Worm (Caenorhabditis elegans) whole organism, late embryonic: ENCODE measurements around the gene H08J19.1.

Experiments used
- C38D4.7 ChIP-seq: fragments of 200-800 bp; sonication (Bioruptor generic); optimal IDR thresholded peaks from 2 replicates; lab custom pipeline; 2018; ENCODE audit warnings: mild to moderate bottlenecking, missing genetic modification characterization, moderate library complexity, missing compliant biosample characterization
- K02D7.2 ChIP-seq: sonication (generic microtip); optimal IDR thresholded peaks from 2 replicates; lab custom pipeline; 2017; ENCODE audit warnings: mild to moderate bottlenecking, missing genetic modification characterization, missing compliant biosample characterization
- K09A11.1 ChIP-seq: sonication (generic microtip); optimal IDR thresholded peaks from 2 replicates; lab custom pipeline; 2017; ENCODE audit warnings: antibody characterized with exemption, mild to moderate bottlenecking, missing genetic modification characterization, missing compliant biosample characterization; ENCODE audit not compliant: insufficient read depth
- T23F11.4 ChIP-seq: fragments of 200-800 bp; sonication (Bioruptor generic); optimal IDR thresholded peaks from 2 replicates; lab custom pipeline; 2018; ENCODE audit warnings: mild to moderate bottlenecking, missing genetic modification characterization, missing compliant biosample characterization
- Y22D7AL.16 ChIP-seq: sonication (generic microtip); optimal IDR thresholded peaks from 2 replicates; lab custom pipeline; 2016; ENCODE audit warnings: missing genetic modification characterization, missing compliant biosample characterization
- ama-1 ChIP-seq: fragments of 150-350 bp; optimal IDR thresholded peaks from 2 replicates; lab custom pipeline; 2014
- ceh-19 ChIP-seq: fragments of 200-800 bp; sonication (Bioruptor generic); optimal IDR thresholded peaks from 2 replicates; lab custom pipeline; 2018; ENCODE audit warnings: mild to moderate bottlenecking, missing genetic modification characterization, missing compliant biosample characterization
- ceh-2 ChIP-seq: sonication (generic microtip); optimal IDR thresholded peaks from 2 replicates; lab custom pipeline; 2016; ENCODE audit warnings: missing genotype, missing genetic modification characterization, missing compliant biosample characterization
- ceh-22 ChIP-seq: sonication (generic microtip); optimal IDR thresholded peaks from 2 replicates; lab custom pipeline; 2017; ENCODE audit warnings: missing biosample characterization, missing genetic modification characterization
- ceh-24 ChIP-seq: sonication (generic microtip); optimal IDR thresholded peaks from 2 replicates; lab custom pipeline; 2016; ENCODE audit warnings: mild to moderate bottlenecking, missing genetic modification characterization, missing compliant biosample characterization
- ceh-30 ChIP-seq: fragments of 150-350 bp; optimal IDR thresholded peaks from 2 replicates; lab custom pipeline; 2014; ENCODE audit warnings: missing biosample characterization, missing genetic modification characterization
- ceh-34 ChIP-seq: sonication (generic microtip); optimal IDR thresholded peaks from 2 replicates; lab custom pipeline; 2016; ENCODE audit warnings: mild to moderate bottlenecking, missing genetic modification characterization, missing compliant biosample characterization
- ceh-45 ChIP-seq: fragments of 200-800 bp; sonication (Bioruptor generic); IDR thresholded peaks from 2 replicates; pipeline ENCODE4 v1.3.6; 2022; ENCODE audit warnings: missing genetic modification reagents, missing genetic modification characterization, missing compliant biosample characterization
- ceh-48 ChIP-seq: sonication (generic microtip); optimal IDR thresholded peaks from 2 replicates; lab custom pipeline; 2016; ENCODE audit warnings: missing genetic modification characterization, inconsistent platforms, missing compliant biosample characterization
- ceh-6 ChIP-seq: fragments of 200-800 bp; sonication (Bioruptor generic); optimal IDR thresholded peaks from 2 replicates; lab custom pipeline; 2018; ENCODE audit warnings: mild to moderate bottlenecking, missing genetic modification characterization, missing compliant biosample characterization
- che-1 ChIP-seq: sonication (generic microtip); optimal IDR thresholded peaks from 2 replicates; lab custom pipeline; 2016; ENCODE audit warnings: mild to moderate bottlenecking, missing genetic modification characterization, missing compliant biosample characterization
- dmd-4 ChIP-seq: sonication (generic microtip); optimal IDR thresholded peaks from 2 replicates; lab custom pipeline; 2016; ENCODE audit warnings: borderline replicate concordance, missing genetic modification characterization, missing compliant biosample characterization
- elt-4 ChIP-seq: sonication (generic microtip); optimal IDR thresholded peaks from 2 replicates; lab custom pipeline; 2016; ENCODE audit warnings: missing genetic modification characterization, missing compliant biosample characterization
- ets-4 ChIP-seq: sonication (generic microtip); optimal IDR thresholded peaks from 2 replicates; lab custom pipeline; 2016; ENCODE audit warnings: missing genetic modification characterization, missing compliant biosample characterization
- eyg-1 ChIP-seq: sonication (generic microtip); optimal IDR thresholded peaks from 2 replicates; lab custom pipeline; 2016; ENCODE audit warnings: missing genotype, missing genetic modification characterization, missing compliant biosample characterization
- fkh-10 ChIP-seq: fragments of 150-350 bp; optimal IDR thresholded peaks from 2 replicates; lab custom pipeline; 2014; ENCODE audit warnings: missing biosample characterization, missing genetic modification reagents, missing genetic modification characterization
- fkh-6 ChIP-seq: sonication (generic microtip); optimal IDR thresholded peaks from 2 replicates; lab custom pipeline; 2016; ENCODE audit warnings: missing genetic modification characterization, missing compliant biosample characterization
- hlh-13 ChIP-seq: fragments of 200-800 bp; sonication (Bioruptor generic); optimal IDR thresholded peaks from 2 replicates; lab custom pipeline; 2018; ENCODE audit warnings: mild to moderate bottlenecking, missing genetic modification characterization, missing compliant biosample characterization
- hlh-6 ChIP-seq: sonication (generic microtip); optimal IDR thresholded peaks from 2 replicates; lab custom pipeline; 2016; ENCODE audit warnings: missing genotype, missing genetic modification characterization, missing compliant biosample characterization
- hlh-8 ChIP-seq: sonication (generic microtip); optimal IDR thresholded peaks from 2 replicates; lab custom pipeline; 2016; ENCODE audit warnings: missing genotype, missing genetic modification characterization, missing compliant biosample characterization
- lim-6 ChIP-seq: sonication (generic microtip); optimal IDR thresholded peaks from 2 replicates; lab custom pipeline; 2016; ENCODE audit warnings: missing genetic modification characterization, missing compliant biosample characterization
- madf-2 ChIP-seq: sonication (generic microtip); optimal IDR thresholded peaks from 2 replicates; lab custom pipeline; 2017; ENCODE audit warnings: missing genetic modification characterization, missing compliant biosample characterization
- nhr-11 ChIP-seq: fragments of 150-350 bp; optimal IDR thresholded peaks from 2 replicates; lab custom pipeline; 2014; ENCODE audit warnings: missing biosample characterization, missing genetic modification characterization
- nhr-232 ChIP-seq: sonication (generic microtip); optimal IDR thresholded peaks from 2 replicates; lab custom pipeline; 2016; ENCODE audit warnings: missing genetic modification characterization, missing compliant biosample characterization
- odd-2 ChIP-seq: sonication (generic microtip); optimal IDR thresholded peaks from 2 replicates; lab custom pipeline; 2017; ENCODE audit warnings: antibody characterized with exemption, mild to moderate bottlenecking, missing genetic modification characterization, missing compliant biosample characterization
- pag-3 ChIP-seq: sonication (generic microtip); optimal IDR thresholded peaks from 2 replicates; lab custom pipeline; 2016; ENCODE audit warnings: missing compliant biosample characterization, missing genetic modification characterization, borderline replicate concordance
- pha-2 ChIP-seq: sonication (generic microtip); optimal IDR thresholded peaks from 2 replicates; lab custom pipeline; 2017; ENCODE audit warnings: mild to moderate bottlenecking, missing genetic modification characterization, missing compliant biosample characterization
- pros-1 ChIP-seq: fragments of 150-350 bp; optimal IDR thresholded peaks from 2 replicates; lab custom pipeline; 2014; ENCODE audit warnings: missing biosample characterization, missing genetic modification reagents, missing genetic modification characterization
- ref-2 ChIP-seq: sonication (generic microtip); optimal IDR thresholded peaks from 2 replicates; lab custom pipeline; 2016; ENCODE audit warnings: missing genetic modification characterization, missing compliant biosample characterization
- rnt-1 ChIP-seq: sonication (generic microtip); optimal IDR thresholded peaks from 2 replicates; lab custom pipeline; 2016; ENCODE audit warnings: missing genetic modification characterization, missing compliant biosample characterization
- tbx-2 ChIP-seq: sonication (generic microtip); optimal IDR thresholded peaks from 2 replicates; lab custom pipeline; 2016; ENCODE audit warnings: missing genetic modification characterization, missing compliant biosample characterization
- ttx-3 ChIP-seq: sonication (generic microtip); optimal IDR thresholded peaks from 2 replicates; lab custom pipeline; 2016; ENCODE audit warnings: missing genetic modification reagents, missing genetic modification characterization, missing compliant biosample characterization
- unc-3 ChIP-seq, 2 experiments: fragments of 200-800 bp in 1 of 2; sonication (Bioruptor generic) in 1 of 2; sonication (generic microtip) in 1 of 2; conservative IDR thresholded peaks in 1 of 2; optimal IDR thresholded peaks in 1 of 2; 2 replicates each; pipeline versions ENCODE4 v1.3.6 to Lab custom; 2016 to 2022; ENCODE audit warnings: missing compliant biosample characterization in 2 of 2, missing genetic modification characterization in 2 of 2, missing genetic modification reagents in 1 of 2
- unc-86 ChIP-seq: sonication (generic microtip); optimal IDR thresholded peaks from 2 replicates; lab custom pipeline; 2016; ENCODE audit warnings: missing genetic modification characterization, missing compliant biosample characterization
- ztf-16 ChIP-seq: sonication (generic microtip); optimal IDR thresholded peaks from 2 replicates; lab custom pipeline; 2017; ENCODE audit warnings: missing genetic modification characterization, missing compliant biosample characterization

H08J19.1 gene

DNA sequence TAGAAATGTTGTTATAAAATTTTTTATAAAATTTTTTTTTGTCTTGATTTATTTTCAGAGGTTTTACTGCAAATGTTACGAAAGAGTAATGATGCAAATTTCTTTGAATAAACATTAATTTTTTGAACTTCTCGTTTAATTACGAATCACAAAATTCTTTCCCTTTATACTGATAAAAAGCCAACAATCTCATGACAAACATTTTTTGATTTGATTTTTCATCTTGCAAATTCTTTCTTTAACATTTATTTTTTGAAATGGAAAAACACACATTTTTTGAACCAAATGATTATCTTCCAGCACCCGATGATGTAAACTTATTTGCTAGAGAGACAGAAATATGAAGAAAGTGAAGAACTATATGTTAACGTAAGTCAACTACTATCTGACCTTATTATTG is 22.5 kb upstream of the H08J19.1 start, which contains the start of gene K09E9.1:
Gene K09E9.1 (plus strand): TSS at position 301 of the 400 bp plus-strand sequence.
- TF ChIP-seq dmd-4 (no peak), pha-2 (tag; lab: Kevin White, UChicago) (no peak), ceh-34 (tag; lab: Kevin White, UChicago) (no peak), unc-3 (GFP tag; conservative IDR thresholded peaks at IDR 0.05; lab: Robert Waterston, UW) (no peak), unc-3 (tag; optimal IDR thresholded peaks at IDR 0.05; lab: Kevin White, UChicago) (no peak), hlh-8 (no peak), fkh-6 (tag; lab: Kevin White, UChicago) (no peak), ama-1 (lab: Kevin White, UChicago) (no peak), ceh-19 (GFP tag; lab: Kevin White, UChicago) (no peak), ets-4 (no peak)
- TF ChIP-seq, all 69 proteins: peak for 0

DNA sequence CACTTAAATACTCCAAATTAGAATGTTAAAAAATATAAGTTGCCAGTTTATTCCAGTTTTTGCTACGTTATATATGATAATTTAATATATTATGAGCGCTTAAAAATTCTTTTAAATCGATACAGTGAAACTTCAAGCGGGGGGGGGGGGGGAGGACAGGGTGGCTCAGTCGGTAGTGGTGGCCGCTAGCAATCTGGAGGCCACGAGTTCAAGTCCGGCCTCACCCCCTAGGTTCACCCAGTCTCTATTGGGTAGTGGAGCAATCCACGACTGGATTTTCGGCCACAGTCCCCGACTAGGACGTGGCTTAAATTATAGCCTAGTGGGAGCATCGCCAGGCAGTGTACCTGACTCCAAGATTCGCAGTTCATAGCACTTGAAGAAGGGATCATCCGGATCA is 21.7 kb upstream of the H08J19.1 start:
- TF ChIP-seq ceh-30 (tag; lab: Kevin White, UChicago) = no peak
- TF ChIP-seq odd-2 = no peak
- no peak for TF ChIP-seq hlh-13 (GFP tag; lab: Kevin White, UChicago)
- TF ChIP-seq tbx-2 (tag; lab: Kevin White, UChicago) = no peak
- TF ChIP-seq lim-6 (tag; lab: Kevin White, UChicago) = no peak
- TF ChIP-seq ceh-48 (tag; lab: Kevin White, UChicago) = no peak
- TF ChIP-seq rnt-1 (tag; lab: Kevin White, UChicago) = no peak
- TF ChIP-seq ztf-16 (tag; lab: Kevin White, UChicago) = no peak
- no peak for TF ChIP-seq ref-2 (tag; lab: Kevin White, UChicago)

ce11 chrX:15622041-15622440 is 20.7 kb upstream of the H08J19.1 start:
- no peak for TF ChIP-seq K09A11.1
- no peak for TF ChIP-seq K02D7.2
- no peak for TF ChIP-seq ref-2 (tag; lab: Kevin White, UChicago)
- TF ChIP-seq nhr-232 = no peak
- TF ChIP-seq nhr-11 = no peak
- no peak for TF ChIP-seq ceh-6 (GFP tag; lab: Kevin White, UChicago)
- no peak for TF ChIP-seq elt-4 (tag; lab: Kevin White, UChicago)
- no peak for TF ChIP-seq ceh-22 (tag; lab: Kevin White, UChicago)
- no peak for TF ChIP-seq T23F11.4
- TF ChIP-seq lim-6 (tag; lab: Kevin White, UChicago) = no peak
- no peak for TF ChIP-seq madf-2 (tag; lab: Kevin White, UChicago)
- no peak for TF ChIP-seq ceh-24 (tag; lab: Kevin White, UChicago)
- TF ChIP-seq ceh-48 (tag; lab: Kevin White, UChicago) = no peak
- no peak for TF ChIP-seq C38D4.7 (GFP tag; lab: Kevin White, UChicago)
- no peak for TF ChIP-seq ceh-45 (GFP tag; lab: Robert Waterston, UW)
- TF ChIP-seq odd-2 = no peak
- no peak for TF ChIP-seq che-1 (tag; lab: Kevin White, UChicago)
- TF ChIP-seq pros-1 (tag; lab: Kevin White, UChicago) = no peak
- no peak for TF ChIP-seq eyg-1
- TF ChIP-seq ama-1 (lab: Kevin White, UChicago) = no peak
- TF ChIP-seq, all 69 proteins: peak for 0

- TF ChIP-seq ceh-2 = no peak
- TF ChIP-seq pag-3 (tag; lab: Kevin White, UChicago) = no peak
- no peak for TF ChIP-seq Y22D7AL.16 (tag; lab: Kevin White, UChicago)
- no peak for TF ChIP-seq elt-4 (tag; lab: Kevin White, UChicago)
- no peak for TF ChIP-seq che-1 (tag; lab: Kevin White, UChicago)
- TF ChIP-seq unc-86 = no peak
- no peak for TF ChIP-seq hlh-6
- TF ChIP-seq ttx-3 (tag; lab: Kevin White, UChicago) = no peak
- no peak for TF ChIP-seq ceh-22 (tag; lab: Kevin White, UChicago)
- no peak for TF ChIP-seq fkh-10
- no peak for TF ChIP-seq hlh-13 (GFP tag; lab: Kevin White, UChicago)
These were observed 16.5 kb upstream of the H08J19.1 start for ce11 chrX:15626119-15626850.
